Worm (Caenorhabditis elegans): ENCODE data around the gene kqt-3.

kqt-3 gene

ce11 chrII:13694712-13695111 lies 1.4 kb upstream of the kqt-3 start, which contains the start of gene rpoa-1:
Gene rpoa-1 (minus strand): TSS chrII:13694795.
- TF ChIP-seq egl-43 (GFP tag; IDR thresholded peaks at IDR 0.05) (no peak), daf-12 (tag; optimal IDR thresholded peaks at IDR 0.05) (no peak), daf-16 (GFP tag; optimal IDR thresholded peaks at IDR 0.05) (no peak), daf-16 (tag; optimal IDR thresholded peaks at IDR 0.05) (peak; percentile 15), ceh-62 (tag; optimal IDR thresholded peaks at IDR 0.05) (no peak), lin-38 (GFP tag; IDR thresholded peaks at IDR 0.05) (peak; percentile 38), dpl-1 (GFP tag; optimal IDR thresholded peaks at IDR 0.05) (peak; percentile 59), lsy-2 (tag; optimal IDR thresholded peaks at IDR 0.05) (peak in 1 of 2 experiments; percentile 59), nhr-102 (tag; optimal IDR thresholded peaks at IDR 0.05) (no peak), set-16 (GFP tag; IDR thresholded peaks at IDR 0.05) (no peak), F26F4.8 (GFP tag; conservative IDR thresholded peaks at IDR 0.05) (no peak), dmd-8 (GFP tag; IDR thresholded peaks at IDR 0.05) (no peak), T20F7.1 (GFP tag; optimal IDR thresholded peaks at IDR 0.05) (no peak), zfp-2 (tag; optimal IDR thresholded peaks at IDR 0.05) (no peak), lin-39 (tag; optimal IDR thresholded peaks at IDR 0.05) (no peak), ctbp-1 (GFP tag; IDR thresholded peaks at IDR 0.05) (no peak), lin-29 (GFP tag; IDR thresholded peaks at IDR 0.05) (no peak), unc-62 (GFP tag; optimal IDR thresholded peaks at IDR 0.05 in 1 of 2) (no peak), unc-62 (tag; optimal IDR thresholded peaks at IDR 0.05) (no peak), lin-15B (tag; optimal IDR thresholded peaks at IDR 0.05) (no peak), nhr-77 (tag; optimal IDR thresholded peaks at IDR 0.05) (no peak), nhr-76 (tag; optimal IDR thresholded peaks at IDR 0.05) (no peak), Y5F2A.4 (GFP tag; optimal IDR thresholded peaks at IDR 0.05) (no peak), jun-1 (tag; optimal IDR thresholded peaks at IDR 0.05) (no peak), Y48G9A.11 (GFP tag; IDR thresholded peaks at IDR 0.05) (no peak), ztf-11 (tag; optimal IDR thresholded peaks at IDR 0.05) (no peak), nhr-42 (GFP tag; IDR thresholded peaks at IDR 0.05) (no peak), unc-39 (tag; optimal IDR thresholded peaks at IDR 0.05) (no peak), zip-2 (tag; optimal IDR thresholded peaks at IDR 0.05) (no peak), ztf-7 (tag; optimal IDR thresholded peaks at IDR 0.05) (no peak), cey-2 (tag; optimal IDR thresholded peaks at IDR 0.05; ENCODE audit: borderline replicate concordance, insufficient read depth) (no peak), daf-8 (GFP tag; IDR thresholded peaks at IDR 0.05) (no peak), pha-4 (GFP tag; IDR thresholded peaks at IDR 0.05) (no peak), pha-4 (tag; optimal IDR thresholded peaks at IDR 0.05) (no peak), zip-11 (GFP tag; IDR thresholded peaks at IDR 0.05) (no peak), vab-7 (GFP tag; IDR thresholded peaks at IDR 0.05) (no peak), unc-130 (GFP tag; optimal IDR thresholded peaks at IDR 0.05) (no peak)

- TF ChIP-seq aha-1 (tag): peak; percentile 14
- no peak for TF ChIP-seq pqm-1 (tag; optimal IDR thresholded peaks at IDR 0.05)
Measured at ce11 chrII:13697691-13698090, 1.6 kb downstream of the kqt-3 start.

ce11 chrII:13711493-13712055 lies 15.5 kb downstream of the kqt-3 start:
- TF ChIP-seq nhr-77 (tag; optimal IDR thresholded peaks at IDR 0.05): no peak
- peak; percentile 52 for TF ChIP-seq dve-1 (tag; optimal IDR thresholded peaks at IDR 0.05; ENCODE audit: insufficient read depth)
- no peak for TF ChIP-seq nhr-111 (GFP tag; optimal IDR thresholded peaks at IDR 0.05)
- peak; percentile 53 for TF ChIP-seq dmd-6 (GFP tag; IDR thresholded peaks at IDR 0.05)
- TF ChIP-seq Y48G9A.11 (GFP tag; IDR thresholded peaks at IDR 0.05): no peak
- TF ChIP-seq unc-130 (GFP tag; optimal IDR thresholded peaks at IDR 0.05): no peak
- no peak for TF ChIP-seq zag-1 (tag; optimal IDR thresholded peaks at IDR 0.05)
- TF ChIP-seq unc-62 (GFP tag; optimal IDR thresholded peaks at IDR 0.05 in 1 of 2): no peak
- no peak for TF ChIP-seq unc-62 (tag; optimal IDR thresholded peaks at IDR 0.05)
- no peak for TF ChIP-seq ztf-7 (tag; optimal IDR thresholded peaks at IDR 0.05)
- TF ChIP-seq daf-19 (GFP tag; conservative IDR thresholded peaks at IDR 0.05): no peak
- TF ChIP-seq gei-8 (GFP tag; optimal IDR thresholded peaks at IDR 0.05): no peak
- 0 out of 2 replicates have a peak, but pooled peaks have one; percentile 25 for TF ChIP-seq F26F4.8 (GFP tag; conservative IDR thresholded peaks at IDR 0.05)
- TF ChIP-seq attf-4 (tag; optimal IDR thresholded peaks at IDR 0.05): no peak
- TF ChIP-seq dpl-1 (GFP tag; optimal IDR thresholded peaks at IDR 0.05): no peak
- TF ChIP-seq lir-3 (tag; optimal IDR thresholded peaks at IDR 0.05): no peak
- TF ChIP-seq zfp-3 (GFP tag; conservative IDR thresholded peaks at IDR 0.05): no peak
- TF ChIP-seq set-16 (GFP tag; IDR thresholded peaks at IDR 0.05): peak; percentile 74
- no peak for TF ChIP-seq dmd-8 (GFP tag; IDR thresholded peaks at IDR 0.05)
- no peak for TF ChIP-seq daf-8 (GFP tag; IDR thresholded peaks at IDR 0.05)
- no peak for TF ChIP-seq ceh-44 (GFP tag; IDR thresholded peaks at IDR 0.05)
- no peak for TF ChIP-seq nhr-102 (tag; optimal IDR thresholded peaks at IDR 0.05)
- peak; percentile 9 for TF ChIP-seq hlh-11 (tag; optimal IDR thresholded peaks at IDR 0.05)
